Worm (Caenorhabditis elegans): Measurements from ENCODE around the gene jac-1.

- TF ChIP-seq lir-3 (tag; optimal IDR thresholded peaks at IDR 0.05; ENCODE audit: poor library complexity) (no peak), mdl-1 (tag; optimal IDR thresholded peaks at IDR 0.05) (no peak), nhr-84 (tag; optimal IDR thresholded peaks at IDR 0.05) (no peak), tbx-2 (tag; optimal IDR thresholded peaks at IDR 0.05) (no peak), unc-62 (GFP tag; optimal IDR thresholded peaks at IDR 0.05) (no peak), ceh-63 (GFP tag; optimal IDR thresholded peaks at IDR 0.05) (no peak), elt-2 (tag; optimal IDR thresholded peaks at IDR 0.05) (no peak), sptf-1 (tag; optimal IDR thresholded peaks at IDR 0.05) (no peak), efl-1 (optimal IDR thresholded peaks at IDR 0.05) (no peak), efl-1 (GFP tag; optimal IDR thresholded peaks at IDR 0.05 in 1 of 2) (no peak), ces-1 (GFP tag; optimal IDR thresholded peaks at IDR 0.05) (no peak), fos-1 (tag; optimal IDR thresholded peaks at IDR 0.05) (no peak), aly-2 (tag; optimal IDR thresholded peaks at IDR 0.05) (no peak)
Measured at ce11 chrIV:16060491-16060890, 33.8 kb upstream of the jac-1 start.

Measured in whole organism, L1 larva.